Worm (Caenorhabditis elegans): ENCODE results near the gene F47B10.5.

ce11 chrX:10901766-10902165 lies 11.4 kb upstream of the F47B10.5 start:
- TF ChIP-seq nhr-12 (tag; optimal IDR thresholded peaks at IDR 0.05) (no peak), dmd-4 (tag; optimal IDR thresholded peaks at IDR 0.05) (no peak), R02D3.7 (tag; optimal IDR thresholded peaks at IDR 0.05) (no peak), nhr-129 (tag; optimal IDR thresholded peaks at IDR 0.05) (no peak), aly-2 (tag; optimal IDR thresholded peaks at IDR 0.05) (no peak), unc-55 (GFP tag; optimal IDR thresholded peaks at IDR 0.05) (no peak), blmp-1 (tag; optimal IDR thresholded peaks at IDR 0.05; ENCODE audit: insufficient read depth) (no peak), ceh-82 (tag; optimal IDR thresholded peaks at IDR 0.05) (no peak), elt-3 (tag; optimal IDR thresholded peaks at IDR 0.05) (no peak), zag-1 (tag; optimal IDR thresholded peaks at IDR 0.05) (no peak)
